Worm (Caenorhabditis elegans): ENCODE data around the gene ZK563.7.

ce11 chrX:3419084-3419483, 38.8 kb downstream of the ZK563.7 start, which contains the start of gene C04F6.7:
- TF ChIP-seq unc-62 (GFP tag; optimal IDR thresholded peaks at IDR 0.05 in 1 of 2) = no peak
- no peak for TF ChIP-seq unc-62 (tag; optimal IDR thresholded peaks at IDR 0.05)
- no peak for TF ChIP-seq fos-1 (tag; optimal IDR thresholded peaks at IDR 0.05)

All from whole organism, L4 larva.